Fruit fly (Drosophila melanogaster): ENCODE measurements around the gene RnrL.

The RnrL gene

dm6 chr2L:10321612-10322011 is 6.1 kb downstream of the RnrL start (continued):
- no peak for TF ChIP-seq slbo (GFP tag; IDR thresholded peaks at IDR 0.05)
- TF ChIP-seq vvl (GFP tag; IDR thresholded peaks at IDR 0.05), result peak; percentile 23; the same call in 1 of the 2 replicates
- 0 out of 2 replicates have a peak, but pooled peaks have one; percentile 19 for TF ChIP-seq CG32767 (GFP tag; IDR thresholded peaks at IDR 0.05)
- no peak for TF ChIP-seq C15 (GFP tag; IDR thresholded peaks at IDR 0.05)
- TF ChIP-seq sqz (GFP tag; optimal IDR thresholded peaks at IDR 0.05), result no peak
- no peak for TF ChIP-seq jing (GFP tag; optimal IDR thresholded peaks at IDR 0.05)
- TF ChIP-seq ash1 (GFP tag; optimal IDR thresholded peaks at IDR 0.05), result no peak
- TF ChIP-seq pho (GFP tag; optimal IDR thresholded peaks at IDR 0.05), result peak; percentile 24
- peak; percentile 59 for TF ChIP-seq BtbVII (GFP tag; optimal IDR thresholded peaks at IDR 0.05)
- peak; percentile 15 for TF ChIP-seq MTF-1 (GFP tag; optimal IDR thresholded peaks at IDR 0.05; ENCODE audit: borderline replicate concordance)
- TF ChIP-seq Ets65A (GFP tag), result no peak
- TF ChIP-seq CG3163 (GFP tag; optimal IDR thresholded peaks at IDR 0.05), result peak; percentile 15
- peak; percentile 91 for TF ChIP-seq mirr (GFP tag; optimal IDR thresholded peaks at IDR 0.05)
- TF ChIP-seq toy (GFP tag; IDR thresholded peaks at IDR 0.05), result no peak
- no peak for TF ChIP-seq crol (GFP tag; IDR thresholded peaks at IDR 0.05)
- TF ChIP-seq CG15514 (GFP tag; optimal IDR thresholded peaks at IDR 0.05), result peak; percentile 49
- no peak for TF ChIP-seq Asciz (GFP tag; optimal IDR thresholded peaks at IDR 0.05)
- peak; percentile 40 for TF ChIP-seq CG10543 (GFP tag; optimal IDR thresholded peaks at IDR 0.05)
- TF ChIP-seq trh (GFP tag; optimal IDR thresholded peaks at IDR 0.05), result no peak
- TF ChIP-seq CG17612 (GFP tag; IDR thresholded peaks at IDR 0.05), result no peak
- TF ChIP-seq CG32532 (GFP tag; IDR thresholded peaks at IDR 0.05), result no peak
- TF ChIP-seq CG11560 (tag; IDR thresholded peaks at IDR 0.05), result no peak
- TF ChIP-seq CG2120 (GFP tag; optimal IDR thresholded peaks at IDR 0.05), result no peak
- TF ChIP-seq CG3995 (GFP tag; optimal IDR thresholded peaks at IDR 0.05), result no peak
- no peak for TF ChIP-seq CG7556 (GFP tag; optimal IDR thresholded peaks at IDR 0.05)
- no peak for TF ChIP-seq dan (GFP tag; IDR thresholded peaks at IDR 0.05)
- TF ChIP-seq Med (GFP tag), result peak; percentile 80
- no peak for TF ChIP-seq hth (optimal IDR thresholded peaks at IDR 0.05)
- no peak for TF ChIP-seq CG2712 (tag; optimal IDR thresholded peaks at IDR 0.05)
- TF ChIP-seq cg (GFP tag; optimal IDR thresholded peaks at IDR 0.05), result peak; percentile 36
- no peak for TF ChIP-seq Kr (GFP tag; optimal IDR thresholded peaks at IDR 0.05)
- peak; percentile 25 for TF ChIP-seq bigmax (GFP tag; optimal IDR thresholded peaks at IDR 0.05)
- no peak for TF ChIP-seq trem (tag; optimal IDR thresholded peaks at IDR 0.05)
- no peak for TF ChIP-seq corto (GFP tag; optimal IDR thresholded peaks at IDR 0.05)
- peak; percentile 80 for TF ChIP-seq ftz-f1 (GFP tag; optimal IDR thresholded peaks at IDR 0.05)
- TF ChIP-seq chif (GFP tag; optimal IDR thresholded peaks at IDR 0.05), result no peak
- TF ChIP-seq Hr51 (GFP tag; optimal IDR thresholded peaks at IDR 0.05), result no peak
- no peak for TF ChIP-seq org-1 (GFP tag; optimal IDR thresholded peaks at IDR 0.05)
- TF ChIP-seq lov (optimal IDR thresholded peaks at IDR 0.05), result no peak
- no peak for TF ChIP-seq lov (GFP tag; IDR thresholded peaks at IDR 0.05)
- no peak for TF ChIP-seq CG9932 (GFP tag; IDR thresholded peaks at IDR 0.05)
- no peak for TF ChIP-seq Atf6 (GFP tag; IDR thresholded peaks at IDR 0.05)
- no peak for TF ChIP-seq CG12391 (tag; optimal IDR thresholded peaks at IDR 0.05)
- TF ChIP-seq exex (tag; optimal IDR thresholded peaks at IDR 0.05), result peak; percentile 65
- no peak for TF ChIP-seq CG9609 (GFP tag; optimal IDR thresholded peaks at IDR 0.05)
- TF ChIP-seq CG13894 (tag; optimal IDR thresholded peaks at IDR 0.05), result peak; percentile 84
- TF ChIP-seq MBD-R2 (GFP tag; IDR thresholded peaks at IDR 0.05), result peak; percentile 25; the same call in 1 of the 2 replicates
- TF ChIP-seq HmgZ (tag; optimal IDR thresholded peaks at IDR 0.05), result peak; percentile 23
- TF ChIP-seq CG33557 (GFP tag; optimal IDR thresholded peaks at IDR 0.05), result no peak
- TF ChIP-seq sens-2 (GFP tag; IDR thresholded peaks at IDR 0.05), result no peak
- no peak for TF ChIP-seq bowl (GFP tag; IDR thresholded peaks at IDR 0.05)
- peak; percentile 28; the same call in 1 of the 3 replicates for TF ChIP-seq Dbx (GFP tag; IDR thresholded peaks at IDR 0.05)
- TF ChIP-seq CG34376 (GFP tag; optimal IDR thresholded peaks at IDR 0.05), result peak; percentile 91

Data from whole organism, embryonic.